Worm (Caenorhabditis elegans) whole organism, L1 larva: Measurements from ENCODE around the gene nhr-237.

Source experiments
- aly-2 ChIP-seq: fragments of 150-350 bp; optimal IDR thresholded peaks from 2 replicates; lab custom pipeline; 2014; ENCODE audit warnings: missing biosample characterization, missing genetic modification characterization
- ama-1 ChIP-seq: fragments of 150-350 bp; optimal IDR thresholded peaks from 2 replicates; lab custom pipeline; 2014
- efl-3 ChIP-seq: fragments of 200-800 bp; sonication (Bioruptor generic); optimal IDR thresholded peaks from 2 replicates; lab custom pipeline; 2018; ENCODE audit warnings: mild to moderate bottlenecking, missing genetic modification characterization, missing compliant biosample characterization
- lsy-2 ChIP-seq, 2 experiments: fragments of 150-350 bp; optimal IDR thresholded peaks; 2 replicates each; lab custom pipeline; 2014; ENCODE audit warnings: missing biosample characterization in 2 of 2, missing genetic modification characterization in 2 of 2
- nhr-76 ChIP-seq: sonication (generic microtip); optimal IDR thresholded peaks from 2 replicates; lab custom pipeline; 2017; ENCODE audit warnings: missing biosample characterization, missing genetic modification characterization
- unc-62 ChIP-seq: fragments of 150-350 bp; optimal IDR thresholded peaks from 2 replicates; lab custom pipeline; 2014; ENCODE audit warnings: missing biosample characterization, missing genetic modification reagents, missing genetic modification characterization

ce11 chrV:1575493-1576084 lies 51.0 kb downstream of the nhr-237 start:
- no peak for TF ChIP-seq unc-62 (GFP tag; lab: Kevin White, UChicago)
- TF ChIP-seq ama-1: no peak
- TF ChIP-seq efl-3: no peak
- TF ChIP-seq aly-2 (tag; lab: Kevin White, UChicago): no peak
- TF ChIP-seq nhr-76 (tag; lab: Kevin White, UChicago): no peak
- TF ChIP-seq lsy-2 (tag; optimal IDR thresholded peaks at IDR 0.05; lab: Kevin White, UChicago): no peak
